Worm (Caenorhabditis elegans) whole organism, L2 larva: ENCODE results near the gene T23B12.5.

Experiments used
- ZK546.5 ChIP-seq: sonication (generic microtip); optimal IDR thresholded peaks from 2 replicates; lab custom pipeline; 2017; ENCODE audit warnings: missing biosample characterization, missing genetic modification characterization
- ceh-16 ChIP-seq: fragments of 150-350 bp; optimal IDR thresholded peaks from 2 replicates; lab custom pipeline; 2014; ENCODE audit warnings: missing biosample characterization, missing genetic modification characterization
- nhr-23 ChIP-seq: fragments of 150-350 bp; optimal IDR thresholded peaks from 2 replicates; lab custom pipeline; 2014; ENCODE audit warnings: missing biosample characterization, missing genetic modification reagents, missing genetic modification characterization

DNA sequence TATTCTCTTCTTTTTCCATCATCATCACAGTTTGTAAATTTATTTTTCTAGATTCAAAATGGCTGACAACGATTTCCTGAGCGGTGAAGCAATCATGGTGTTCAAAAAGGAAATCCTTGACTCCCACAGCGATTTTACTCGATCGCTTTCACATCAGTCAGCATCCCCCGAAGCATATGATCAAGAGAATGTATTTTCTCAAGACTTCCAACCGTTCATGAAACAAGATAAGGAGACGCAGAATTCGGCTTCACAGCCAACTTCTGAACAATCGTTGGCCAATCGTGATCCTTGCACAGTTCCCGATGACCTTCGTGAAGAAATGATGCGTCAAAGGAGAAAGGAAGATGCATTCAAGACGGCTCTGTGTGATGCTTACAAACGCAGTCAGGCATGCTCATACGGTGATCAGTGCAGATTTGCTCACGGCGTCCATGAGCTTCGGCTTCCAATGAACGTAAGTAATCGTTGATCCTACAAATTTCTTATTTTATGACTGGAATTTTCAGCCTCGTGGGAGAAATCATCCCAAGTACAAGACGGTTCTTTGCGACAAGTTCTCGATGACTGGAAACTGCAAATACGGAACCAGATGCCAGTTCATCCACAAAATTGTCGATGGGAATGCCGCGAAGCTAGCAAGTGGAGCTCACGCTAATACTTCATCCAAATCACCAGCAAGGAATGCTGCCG, 33.6 kb downstream of the T23B12.5 start, which contains the start of gene pos-1:
- TF ChIP-seq nhr-23 (tag; lab: Kevin White, UChicago): no peak
- TF ChIP-seq ZK546.5: no peak
- TF ChIP-seq ceh-16: no peak
